Worm (Caenorhabditis elegans) whole organism, L1 larva: ENCODE measurements around the gene ZK637.14.

ENCODE experiments used
- C04F5.9 ChIP-seq: sonication (generic microtip); optimal IDR thresholded peaks from 2 replicates; lab custom pipeline; 2016; ENCODE audit warnings: missing genetic modification characterization, missing compliant biosample characterization
- C16A3.4 ChIP-seq: fragments of 150-350 bp; optimal IDR thresholded peaks from 2 replicates; lab custom pipeline; 2014; ENCODE audit warnings: missing biosample characterization, missing genetic modification characterization
- Y116A8C.19 ChIP-seq: sonication (generic microtip); optimal IDR thresholded peaks from 2 replicates; lab custom pipeline; 2016; ENCODE audit warnings: missing compliant biosample characterization, missing genetic modification characterization, borderline replicate concordance
- ama-1 ChIP-seq: fragments of 150-350 bp; optimal IDR thresholded peaks from 2 replicates; lab custom pipeline; 2014
- blmp-1 ChIP-seq: fragments of 150-350 bp; optimal IDR thresholded peaks from 2 replicates; lab custom pipeline; 2014; ENCODE audit warnings: missing biosample characterization, missing genetic modification characterization
- efl-1 ChIP-seq, 4 experiments: fragments of 150-350 bp; optimal IDR thresholded peaks in 3 of 4; peaks in 1 of 4; 1 replicate in 1 of 4; 2 replicates in 3 of 4; lab custom pipeline; 2014; ENCODE audit warnings: missing biosample characterization in 2 of 4, missing genetic modification characterization in 2 of 4, missing genetic modification reagents in 2 of 4
- elt-3 ChIP-seq, 6 experiments: fragments of 150-350 bp in 1 of 6; sonication (generic microtip); optimal IDR thresholded peaks; 2 replicates each; lab custom pipeline; 2017 to 2018; ENCODE audit warnings: missing biosample characterization in 6 of 6, missing genetic modification characterization in 6 of 6, inconsistent platforms in 1 of 6
- fkh-10 ChIP-seq: sonication (generic microtip); optimal IDR thresholded peaks from 2 replicates; lab custom pipeline; 2017; ENCODE audit warnings: missing biosample characterization, missing genetic modification reagents, missing genetic modification characterization
- fkh-8 ChIP-seq: sonication (generic microtip); optimal IDR thresholded peaks from 2 replicates; lab custom pipeline; 2016; ENCODE audit warnings: mild to moderate bottlenecking, missing genetic modification characterization, missing compliant biosample characterization
- fos-1 ChIP-seq: fragments of 150-350 bp; optimal IDR thresholded peaks from 2 replicates; lab custom pipeline; 2014; ENCODE audit warnings: missing biosample characterization, missing genetic modification characterization
- irx-1 ChIP-seq: sonication (generic microtip); optimal IDR thresholded peaks from 2 replicates; lab custom pipeline; 2016; ENCODE audit warnings: missing genetic modification characterization, missing compliant biosample characterization
- lin-13 ChIP-seq: fragments of 150-350 bp; optimal IDR thresholded peaks from 2 replicates; lab custom pipeline; 2014; ENCODE audit warnings: missing biosample characterization, missing genetic modification reagents, missing genetic modification characterization
- lin-14 ChIP-seq: fragments of 200-800 bp; sonication (Bioruptor generic); optimal IDR thresholded peaks from 2 replicates; lab custom pipeline; 2018; ENCODE audit warnings: mild to moderate bottlenecking, missing genetic modification characterization, moderate library complexity, missing compliant biosample characterization
- lin-35 ChIP-seq, 2 experiments: fragments of 150-350 bp; optimal IDR thresholded peaks; 2 replicates each; lab custom pipeline; 2014; ENCODE audit warnings: missing biosample characterization in 2 of 2, missing genetic modification characterization in 2 of 2, missing genetic modification reagents in 2 of 2
- lsy-2 ChIP-seq, 2 experiments: fragments of 150-350 bp; optimal IDR thresholded peaks; 2 replicates each; lab custom pipeline; 2014; ENCODE audit warnings: missing biosample characterization in 2 of 2, missing genetic modification characterization in 2 of 2
- mab-9 ChIP-seq: fragments of 200-800 bp; sonication (Bioruptor generic); IDR thresholded peaks from 2 replicates; pipeline ENCODE4 v1.3.6; 2022; ENCODE audit warnings: missing genetic modification reagents, missing genetic modification characterization, missing compliant biosample characterization
- mdl-1 ChIP-seq, 2 experiments: fragments of 150-350 bp; optimal IDR thresholded peaks; 2 replicates each; lab custom pipeline; 2014 to 2017; ENCODE audit warnings: missing biosample characterization in 2 of 2, missing genetic modification characterization in 2 of 2, inconsistent platforms in 1 of 2
- nhr-11 ChIP-seq: fragments of 150-350 bp; optimal IDR thresholded peaks from 2 replicates; lab custom pipeline; 2014; ENCODE audit warnings: missing biosample characterization, missing genetic modification characterization
- nhr-12 ChIP-seq: sonication (generic microtip); optimal IDR thresholded peaks from 2 replicates; lab custom pipeline; 2017; ENCODE audit warnings: missing biosample characterization, missing genetic modification characterization
- nhr-19 ChIP-seq: fragments of 200-800 bp; sonication (Bioruptor generic); conservative IDR thresholded peaks from 2 replicates; pipeline ENCODE4 v1.3.6; 2022; ENCODE audit warnings: missing genetic modification characterization, missing compliant biosample characterization
- nhr-20 ChIP-seq: sonication (generic microtip); optimal IDR thresholded peaks from 2 replicates; lab custom pipeline; 2016; ENCODE audit warnings: mild to moderate bottlenecking, missing genetic modification characterization, missing compliant biosample characterization
- nhr-71 ChIP-seq: sonication (generic microtip); optimal IDR thresholded peaks from 2 replicates; lab custom pipeline; 2016; ENCODE audit warnings: mild to moderate bottlenecking, missing genetic modification characterization, moderate library complexity, missing compliant biosample characterization
- nhr-77 ChIP-seq: fragments of 150-350 bp; optimal IDR thresholded peaks from 2 replicates; lab custom pipeline; 2014; ENCODE audit warnings: missing biosample characterization, missing genetic modification characterization
- nhr-85 ChIP-seq: sonication (generic microtip); peaks from one replicate; lab custom pipeline; 2016; ENCODE audit warnings: missing genetic modification characterization, inconsistent platforms, missing compliant biosample characterization
- snpc-4 ChIP-seq: fragments of 150-350 bp; optimal IDR thresholded peaks from 2 replicates; lab custom pipeline; 2014; ENCODE audit warnings: missing biosample characterization, missing genetic modification characterization
- snu-23 ChIP-seq: sonication (generic microtip); optimal IDR thresholded peaks from 2 replicates; lab custom pipeline; 2016; ENCODE audit warnings: missing genetic modification characterization, missing compliant biosample characterization
- sup-37 ChIP-seq: fragments of 200-800 bp; sonication (Bioruptor generic); optimal IDR thresholded peaks from 2 replicates; lab custom pipeline; 2018; ENCODE audit warnings: mild to moderate bottlenecking, missing genetic modification characterization, missing compliant biosample characterization
- swsn-7 ChIP-seq: sonication (generic microtip); optimal IDR thresholded peaks from 2 replicates; lab custom pipeline; 2016; ENCODE audit warnings: missing genetic modification characterization, missing compliant biosample characterization
- unc-130 ChIP-seq: fragments of 150-350 bp; optimal IDR thresholded peaks from 2 replicates; lab custom pipeline; 2017; ENCODE audit warnings: missing biosample characterization, missing genetic modification characterization, inconsistent platforms
- unc-30 ChIP-seq: sonication (generic microtip); optimal IDR thresholded peaks from 2 replicates; lab custom pipeline; 2017; ENCODE audit warnings: missing biosample characterization, missing genetic modification characterization
- vab-15 ChIP-seq: sonication (generic microtip); optimal IDR thresholded peaks from 2 replicates; lab custom pipeline; 2017; ENCODE audit warnings: missing genotype, mild to moderate bottlenecking, missing genetic modification characterization, missing compliant biosample characterization
- zip-4 ChIP-seq: fragments of 200-800 bp; sonication (Bioruptor generic); optimal IDR thresholded peaks from 2 replicates; lab custom pipeline; 2018; ENCODE audit warnings: mild to moderate bottlenecking, missing genetic modification characterization, moderate library complexity, missing compliant biosample characterization
- ztf-11 ChIP-seq, 2 experiments: sonication (generic microtip); optimal IDR thresholded peaks; 2 replicates each; lab custom pipeline; 2016 to 2017; ENCODE audit warnings: missing genetic modification characterization in 2 of 2, missing biosample characterization in 1 of 2, missing compliant biosample characterization in 1 of 2
- ztf-4 ChIP-seq: fragments of 150-350 bp; optimal IDR thresholded peaks from 2 replicates; lab custom pipeline; 2014; ENCODE audit warnings: missing biosample characterization, missing genetic modification characterization

Gene ZK637.14

DNA sequence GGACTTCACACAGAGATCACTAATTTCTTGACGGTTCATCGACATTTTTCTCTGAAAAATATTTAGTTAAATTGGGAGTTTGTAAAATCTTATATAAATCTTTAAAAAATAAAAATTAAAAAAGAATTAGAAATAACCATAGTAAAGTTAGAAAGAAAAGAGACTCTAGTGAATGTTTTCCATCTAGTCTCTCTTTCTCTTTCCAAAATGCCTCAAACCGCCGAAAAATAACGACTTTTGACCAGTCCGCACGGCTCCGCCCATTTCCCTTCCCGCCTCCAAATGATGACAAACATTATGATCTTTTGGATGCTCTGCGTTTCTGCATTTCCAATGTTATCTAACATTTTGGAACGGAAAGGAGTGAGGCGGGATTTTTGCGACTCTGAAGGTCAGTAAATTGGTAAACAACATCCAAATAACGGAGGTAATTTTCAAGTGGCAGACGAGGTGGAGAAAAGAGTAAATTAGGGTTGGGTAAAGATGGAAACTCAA lies 34.3 kb upstream of the ZK637.14 start, which contains the start of gene glb-1 (continued):
- TF ChIP-seq unc-30 (tag; lab: Kevin White, UChicago), result no peak
- TF ChIP-seq mdl-1 (tag; optimal IDR thresholded peaks at IDR 0.05; lab: Kevin White, UChicago), result no peak
- no peak for TF ChIP-seq fkh-8 (tag; lab: Kevin White, UChicago)
- TF ChIP-seq nhr-85, result peak; percentile 81
- TF ChIP-seq mab-9 (GFP tag; lab: Robert Waterston, UW), result no peak
- TF ChIP-seq C04F5.9 (tag; lab: Kevin White, UChicago), result no peak
- TF ChIP-seq sup-37 (GFP tag; lab: Kevin White, UChicago), result no peak
- peak in 1 of 6 experiments; percentile 3 for TF ChIP-seq elt-3 (tag; optimal IDR thresholded peaks at IDR 0.05; lab: Kevin White, UChicago)
- TF ChIP-seq nhr-77 (tag; lab: Kevin White, UChicago), result no peak
- peak; percentile 69 for TF ChIP-seq blmp-1
- no peak for TF ChIP-seq zip-4 (GFP tag; lab: Kevin White, UChicago)
- TF ChIP-seq C16A3.4 (tag; lab: Kevin White, UChicago), result no peak
- no peak for TF ChIP-seq snpc-4 (tag; lab: Kevin White, UChicago)
- TF ChIP-seq, all 84 proteins: peak for 12

- TF ChIP-seq efl-1 (optimal IDR thresholded peaks at IDR 0.05; lab: Kevin White, UChicago) (peak in 1 of 2 experiments; percentile 24), efl-1 (GFP tag; optimal IDR thresholded peaks at IDR 0.05 in 1 of 2; lab: Kevin White, UChicago) (peak in 1 of 2 experiments; percentile 58), nhr-20 (tag; lab: Kevin White, UChicago) (peak; percentile 65), nhr-71 (tag; lab: Kevin White, UChicago) (peak; percentile 54), mdl-1 (tag; optimal IDR thresholded peaks at IDR 0.05; lab: Kevin White, UChicago) (peak in 1 of 2 experiments; percentile 2), swsn-7 (tag; lab: Kevin White, UChicago) (peak; percentile 20), nhr-19 (peak; percentile 29; the same call in 1 of the 2 replicates), lsy-2 (tag; optimal IDR thresholded peaks at IDR 0.05; lab: Kevin White, UChicago) (peak in 1 of 2 experiments; percentile 25), nhr-85 (peak; percentile 73), fkh-10 (GFP tag; lab: Kevin White, UChicago) (no peak), ztf-4 (tag; lab: Kevin White, UChicago) (peak; percentile 77), snu-23 (GFP tag; lab: Kevin White, UChicago) (peak; percentile 55), lin-35 (GFP tag; optimal IDR thresholded peaks at IDR 0.05; lab: Kevin White, UChicago) (peak in 1 of 2 experiments; percentile 14), nhr-11 (tag; lab: Kevin White, UChicago) (no peak), lin-14 (peak; percentile 68), ama-1 (lab: Kevin White, UChicago) (no peak), Y116A8C.19 (tag; lab: Kevin White, UChicago) (no peak)
These were observed 33.1 kb upstream of the ZK637.14 start for ce11 chrIII:8922061-8922460.

DNA sequence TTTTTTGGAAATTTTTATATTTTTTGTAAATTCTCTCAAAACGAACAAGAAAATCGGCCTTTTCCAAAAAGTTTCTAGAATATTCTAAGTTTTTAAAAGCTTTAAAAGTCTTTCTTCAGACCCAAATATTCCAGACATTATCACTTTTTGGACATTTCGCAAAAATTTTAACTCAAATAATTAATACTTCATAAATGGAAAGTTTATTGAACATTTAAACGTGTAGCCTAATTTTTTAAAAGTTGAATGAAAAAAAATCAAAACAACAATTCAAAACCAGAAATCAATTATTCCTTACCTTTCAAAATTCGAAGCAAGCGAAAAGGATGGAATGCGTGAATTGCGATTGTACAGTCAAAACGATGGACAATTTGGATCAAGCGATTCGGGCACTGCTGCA lies 30.8 kb upstream of the ZK637.14 start, which contains the start of gene ZK637.15:
Gene ZK637.15 (plus strand): TSS at position 301 of the 400 bp plus-strand sequence.
- no peak for TF ChIP-seq nhr-12
- no peak for TF ChIP-seq efl-1 (optimal IDR thresholded peaks at IDR 0.05; lab: Kevin White, UChicago)
- TF ChIP-seq efl-1 (GFP tag; optimal IDR thresholded peaks at IDR 0.05 in 1 of 2; lab: Kevin White, UChicago), result peak in 1 of 2 experiments; percentile 23

ce11 chrIII:8917879-8918381 lies 29.0 kb upstream of the ZK637.14 start, which contains the start of gene cdc-25.3:
Gene cdc-25.3, minus strand, starts transcription at chrIII:8917929.
- TF ChIP-seq nhr-12, result no peak
- TF ChIP-seq ztf-11 (tag; optimal IDR thresholded peaks at IDR 0.05; lab: Kevin White, UChicago), result no peak
- TF ChIP-seq unc-130, result no peak
- no peak for TF ChIP-seq nhr-20 (tag; lab: Kevin White, UChicago)
- no peak for TF ChIP-seq fos-1 (tag; lab: Kevin White, UChicago)
- no peak for TF ChIP-seq irx-1
- TF ChIP-seq mdl-1 (tag; optimal IDR thresholded peaks at IDR 0.05; lab: Kevin White, UChicago), result no peak
- no peak for TF ChIP-seq sup-37 (GFP tag; lab: Kevin White, UChicago)
- no peak for TF ChIP-seq lin-13 (GFP tag; lab: Kevin White, UChicago)
- TF ChIP-seq fkh-10 (GFP tag; lab: Kevin White, UChicago), result no peak
- no peak for TF ChIP-seq vab-15 (tag; lab: Kevin White, UChicago)
